Worm (Caenorhabditis elegans): ENCODE data around the gene Y67H2A.7.

DNA sequence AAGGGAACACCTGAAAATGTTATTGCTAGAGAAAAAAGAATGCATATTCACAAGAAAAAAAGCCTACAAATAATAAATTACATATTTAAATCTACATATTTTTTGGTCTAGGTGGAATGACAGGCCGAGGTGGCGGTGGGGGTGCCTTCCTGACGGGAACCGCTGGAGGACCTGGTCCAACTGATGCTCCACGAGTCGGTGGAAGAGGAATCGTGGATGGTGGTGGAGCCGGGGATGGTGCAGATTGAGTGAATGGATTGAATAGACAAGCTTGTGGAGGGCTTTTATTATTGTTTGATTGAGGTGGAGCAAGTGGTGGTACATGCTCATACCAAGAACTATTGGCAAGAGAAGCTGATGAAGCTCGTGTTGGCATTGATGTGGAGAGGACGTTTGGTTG, 41.8 kb upstream of the Y67H2A.7 start:
- no peak for TF ChIP-seq ztf-29 (GFP tag; IDR thresholded peaks at IDR 0.05)
- TF ChIP-seq cog-1 (tag; optimal IDR thresholded peaks at IDR 0.05) = no peak
- TF ChIP-seq med-1 (GFP tag; optimal IDR thresholded peaks at IDR 0.05; ENCODE audit: insufficient read depth) = no peak
- TF ChIP-seq ref-1 (GFP tag; conservative IDR thresholded peaks at IDR 0.05) = no peak
- no peak for TF ChIP-seq klf-2 (GFP tag; conservative IDR thresholded peaks at IDR 0.05)
- no peak for TF ChIP-seq ztf-23 (GFP tag; IDR thresholded peaks at IDR 0.05)

Data from whole organism, midembryonic.